Fruit fly (Drosophila melanogaster): Measurements from ENCODE around the gene CG10301.

dm6 chr3R:23729066-23729465 is 19.1 kb downstream of the CG10301 start:
- TF ChIP-seq pan (optimal IDR thresholded peaks at IDR 0.05), result no peak
- TF ChIP-seq usp (GFP tag; optimal IDR thresholded peaks at IDR 0.05), result no peak
- TF ChIP-seq CG8478 (optimal IDR thresholded peaks at IDR 0.05), result no peak
